Worm (Caenorhabditis elegans) whole organism, midembryonic: ENCODE results near the gene sre-8.

Experiments
- klf-2 ChIP-seq: fragments of 200-800 bp; sonication (Bioruptor generic); conservative IDR thresholded peaks from 2 replicates; pipeline ENCODE4 v1.3.6; 2022; ENCODE audit warnings: missing genetic modification reagents, missing genetic modification characterization, missing compliant biosample characterization
- ref-1 ChIP-seq: fragments of 200-800 bp; sonication (Bioruptor generic); conservative IDR thresholded peaks from 2 replicates; pipeline ENCODE4 v1.3.6; 2022; ENCODE audit warnings: missing genetic modification reagents, missing genetic modification characterization, missing compliant biosample characterization
- ztf-23 ChIP-seq: fragments of 200-800 bp; sonication (Bioruptor generic); IDR thresholded peaks from 2 replicates; pipeline ENCODE4 v1.3.6; 2022; ENCODE audit warnings: missing genetic modification reagents, missing genetic modification characterization, missing compliant biosample characterization

- TF ChIP-seq ztf-23 (GFP tag; lab: Robert Waterston, UW), result no peak
- TF ChIP-seq ref-1 (GFP tag; lab: Robert Waterston, UW), result no peak
- no peak for TF ChIP-seq klf-2
Observed at ce11 chrV:14210743-14211142, 46.2 kb upstream of the sre-8 start, which contains the start of gene str-230.
